Fruit fly (Drosophila melanogaster): ENCODE data around the gene brk.

The brk gene

DNA sequence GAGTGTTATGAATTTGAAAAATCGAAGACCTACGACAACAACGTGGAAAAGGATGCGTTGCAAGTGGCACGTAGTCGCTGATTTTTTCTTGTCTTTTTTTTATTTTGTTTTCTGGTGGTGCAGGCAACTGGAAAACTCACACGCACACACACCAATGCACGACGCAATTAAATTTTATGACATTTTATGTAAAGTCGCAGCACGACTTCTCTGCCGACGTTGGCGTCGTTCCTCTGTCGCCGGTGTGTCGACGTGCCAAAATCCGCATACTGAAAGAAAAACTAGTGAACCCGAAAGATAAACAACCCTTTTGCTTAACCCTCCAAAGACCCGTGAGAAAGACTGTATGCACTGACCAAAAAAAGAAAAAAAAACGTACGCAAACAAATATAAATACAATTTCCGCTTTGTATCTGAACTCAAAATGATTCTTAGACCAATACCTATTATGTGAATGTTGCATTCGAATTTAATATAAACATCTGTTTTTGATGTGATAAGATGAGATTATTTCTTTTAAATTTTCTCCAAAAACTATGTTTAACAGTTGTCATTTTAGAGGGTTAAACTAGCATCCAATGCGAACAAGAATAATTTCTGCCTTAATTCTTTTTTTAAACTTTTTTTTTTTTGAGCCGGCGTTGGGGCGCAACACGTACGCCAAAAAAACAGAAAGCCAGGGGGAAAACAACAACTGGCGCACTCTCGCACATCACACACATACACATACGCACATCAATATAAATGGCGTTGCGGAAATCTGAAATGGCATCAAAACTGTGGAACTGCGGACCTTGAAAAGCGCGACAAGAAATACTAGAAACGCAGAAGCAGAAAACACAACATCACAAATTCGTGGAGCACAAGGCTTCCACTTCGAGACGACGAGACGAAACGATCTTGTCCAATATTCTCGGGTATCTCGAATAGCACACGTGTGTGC is 26.4 kb downstream of the brk start (continued):
- TF ChIP-seq CG2678 (tag; optimal IDR thresholded peaks at IDR 0.05) (peak; percentile 31), Mad (GFP tag; optimal IDR thresholded peaks at IDR 0.05) (no peak), ara (GFP tag; IDR thresholded peaks at IDR 0.05) (no peak), sug (tag; optimal IDR thresholded peaks at IDR 0.05) (no peak), ewg (GFP tag; optimal IDR thresholded peaks at IDR 0.05) (no peak), maf-S (GFP tag; optimal IDR thresholded peaks at IDR 0.05) (peak; percentile 47), lilli (GFP tag; optimal IDR thresholded peaks at IDR 0.05) (peak; percentile 71), onecut (GFP tag; IDR thresholded peaks at IDR 0.05) (no peak), Ptx1 (GFP tag; IDR thresholded peaks at IDR 0.05) (0 out of 2 replicates have a peak, but pooled peaks have one; percentile 8), CG9609 (GFP tag; optimal IDR thresholded peaks at IDR 0.05) (peak; percentile 54), mld (GFP tag; IDR thresholded peaks at IDR 0.05; ENCODE audit: partially characterized antibody) (no peak), zfh2 (GFP tag; optimal IDR thresholded peaks at IDR 0.05) (peak; percentile 70), Pdp1 (GFP tag; optimal IDR thresholded peaks at IDR 0.05) (peak in 1 of 2 experiments; percentile 18), Rfx (GFP tag; IDR thresholded peaks at IDR 0.05) (peak; percentile 66), CG7786 (GFP tag; optimal IDR thresholded peaks at IDR 0.05) (peak; percentile 62), disco-r (GFP tag; optimal IDR thresholded peaks at IDR 0.05) (peak; percentile 29), CG11093 (GFP tag; IDR thresholded peaks at IDR 0.05) (no peak), Dbx (GFP tag; IDR thresholded peaks at IDR 0.05) (peak; percentile 54; the same call in 2 of the 3 replicates), NfI (GFP tag; optimal IDR thresholded peaks at IDR 0.05) (peak; percentile 6), CG8478 (optimal IDR thresholded peaks at IDR 0.05) (no peak), CG32532 (GFP tag; IDR thresholded peaks at IDR 0.05) (peak; percentile 57), tup (GFP tag; optimal IDR thresholded peaks at IDR 0.05) (no peak), sd (tag; optimal IDR thresholded peaks at IDR 0.05) (no peak), ind (GFP tag; optimal IDR thresholded peaks at IDR 0.05) (peak; percentile 34), klu (GFP tag; IDR thresholded peaks at IDR 0.05) (0 out of 2 replicates have a peak, but pooled peaks have one; percentile 20), cato (GFP tag; optimal IDR thresholded peaks at IDR 0.05; ENCODE audit: borderline replicate concordance) (no peak), CG8290 (GFP tag; optimal IDR thresholded peaks at IDR 0.05) (no peak), CG8290 (tag; optimal IDR thresholded peaks at IDR 0.05) (no peak), B-H1 (GFP tag; IDR thresholded peaks at IDR 0.05) (no peak), CG4424 (GFP tag; optimal IDR thresholded peaks at IDR 0.05) (no peak), pnt (GFP tag; optimal IDR thresholded peaks at IDR 0.05) (peak; percentile 5), mam (GFP tag; optimal IDR thresholded peaks at IDR 0.05) (peak; percentile 73), CG12942 (GFP tag; optimal IDR thresholded peaks at IDR 0.05) (peak; percentile 17), p53 (GFP tag; optimal IDR thresholded peaks at IDR 0.05) (no peak), CG12659 (GFP tag; optimal IDR thresholded peaks at IDR 0.05) (peak; percentile 26), danr (GFP tag; IDR thresholded peaks at IDR 0.05) (0 out of 2 replicates have a peak, but pooled peaks have one; percentile 29), cad (GFP tag; optimal IDR thresholded peaks at IDR 0.05) (peak; percentile 74), CG16863 (GFP tag; optimal IDR thresholded peaks at IDR 0.05) (peak; percentile 29), CG8944 (GFP tag; optimal IDR thresholded peaks at IDR 0.05) (peak; percentile 31), row (GFP tag; IDR thresholded peaks at IDR 0.05) (peak; percentile 46; the same call in 2 of the 3 replicates), eve (GFP tag; optimal IDR thresholded peaks at IDR 0.05) (no peak), CG18764 (GFP tag; optimal IDR thresholded peaks at IDR 0.05) (no peak), CG15514 (GFP tag; optimal IDR thresholded peaks at IDR 0.05) (peak; percentile 3), Hr3 (GFP tag; optimal IDR thresholded peaks at IDR 0.05) (peak; percentile 33), shn (GFP tag; optimal IDR thresholded peaks at IDR 0.05) (peak; percentile 26), CG15269 (tag; optimal IDR thresholded peaks at IDR 0.05) (peak; percentile 24), crc (GFP tag; optimal IDR thresholded peaks at IDR 0.05) (peak; percentile 36), dmrt99B (tag; optimal IDR thresholded peaks at IDR 0.05) (peak; percentile 3), tx (GFP tag; optimal IDR thresholded peaks at IDR 0.05) (peak; percentile 62), Taf1 (GFP tag; IDR thresholded peaks at IDR 0.05) (0 out of 2 replicates have a peak, but pooled peaks have one; percentile 10)
